Worm (Caenorhabditis elegans): ENCODE data around the gene B0284.3.

- TF ChIP-seq ceh-28 (tag; optimal IDR thresholded peaks at IDR 0.05) = no peak
- no peak for TF ChIP-seq mml-1 (tag; optimal IDR thresholded peaks at IDR 0.05)
- TF ChIP-seq nhr-237 (tag; optimal IDR thresholded peaks at IDR 0.05) = no peak
- no peak for TF ChIP-seq snpc-4 (tag; optimal IDR thresholded peaks at IDR 0.05)
- TF ChIP-seq jun-1 (tag; optimal IDR thresholded peaks at IDR 0.05) = no peak
- TF ChIP-seq nhr-67 (tag; optimal IDR thresholded peaks at IDR 0.05) = no peak
- TF ChIP-seq elt-1 (tag; optimal IDR thresholded peaks at IDR 0.05) = no peak
- TF ChIP-seq zag-1 (tag; optimal IDR thresholded peaks at IDR 0.05) = no peak
- TF ChIP-seq lin-39 (tag; optimal IDR thresholded peaks at IDR 0.05) = no peak
Measured at ce11 chrIII:4370585-4370984, 9.0 kb downstream of the B0284.3 start, which contains the start of gene ckb-3.
